Worm (Caenorhabditis elegans) whole organism, L4 larva: Measurements from ENCODE around the gene mtx-2.

Source experiments
- F49E8.2 ChIP-seq: sonication (generic microtip); optimal IDR thresholded peaks from 2 replicates; lab custom pipeline; 2016; ENCODE audit warnings: missing compliant biosample characterization, mild to moderate bottlenecking, missing genetic modification characterization, borderline replicate concordance
- ZK546.5 ChIP-seq, 2 experiments: sonication (generic microtip); optimal IDR thresholded peaks; 2 replicates each; lab custom pipeline; 2017; ENCODE audit warnings: missing biosample characterization in 2 of 2, missing genetic modification characterization in 2 of 2
- ama-1 ChIP-seq: fragments of 150-350 bp; optimal IDR thresholded peaks from 2 replicates; lab custom pipeline; 2014; ENCODE audit warnings: inconsistent platforms, mixed read lengths
- daf-8 ChIP-seq: fragments of 200-800 bp; sonication (Bioruptor generic); IDR thresholded peaks from 2 replicates; pipeline ENCODE4 v1.3.6; 2022; ENCODE audit warnings: missing genetic modification characterization, missing compliant biosample characterization
- dpl-1 ChIP-seq: fragments of 150-350 bp; optimal IDR thresholded peaks from 2 replicates; lab custom pipeline; 2014; ENCODE audit warnings: missing biosample characterization, missing genetic modification reagents, missing genetic modification characterization
- lir-3 ChIP-seq: sonication (generic microtip); optimal IDR thresholded peaks from 2 replicates; lab custom pipeline; 2016; ENCODE audit warnings: mild to moderate bottlenecking, missing genetic modification characterization, missing compliant biosample characterization
- pha-4 ChIP-seq, 2 experiments: fragments of 150-350 bp in 1 of 2; fragments of 200-800 bp in 1 of 2; sonication (Bioruptor generic) in 1 of 2; IDR thresholded peaks in 1 of 2; optimal IDR thresholded peaks in 1 of 2; 2 replicates each; pipeline versions ENCODE4 v1.3.6 to Lab custom; 2014 to 2022; ENCODE audit warnings: missing genetic modification characterization in 2 of 2, missing genetic modification reagents in 2 of 2, missing biosample characterization in 1 of 2, missing compliant biosample characterization in 1 of 2
- tra-1 ChIP-seq: fragments of 200-800 bp; sonication (Bioruptor generic); IDR thresholded peaks from 2 replicates; pipeline ENCODE4 v1.3.6; 2022; ENCODE audit warnings: missing genetic modification reagents, missing genetic modification characterization, missing compliant biosample characterization
- unc-130 ChIP-seq: sonication (generic microtip); optimal IDR thresholded peaks from 2 replicates; lab custom pipeline; 2016; ENCODE audit warnings: missing genetic modification reagents, missing genetic modification characterization, missing compliant biosample characterization
- unc-39 ChIP-seq: sonication (generic microtip); optimal IDR thresholded peaks from 2 replicates; lab custom pipeline; 2017; ENCODE audit warnings: missing biosample characterization, missing genetic modification characterization

- no peak for TF ChIP-seq ZK546.5 (tag; optimal IDR thresholded peaks at IDR 0.05; lab: Kevin White, UChicago)
- no peak for TF ChIP-seq dpl-1 (GFP tag; lab: Kevin White, UChicago)
- TF ChIP-seq daf-8 (GFP tag; lab: Robert Waterston, UW), result no peak
- no peak for TF ChIP-seq tra-1 (GFP tag; lab: Robert Waterston, UW)
- no peak for TF ChIP-seq F49E8.2 (tag; lab: Kevin White, UChicago)
- no peak for TF ChIP-seq lir-3 (tag; lab: Kevin White, UChicago)
- no peak for TF ChIP-seq pha-4 (GFP tag; IDR thresholded peaks at IDR 0.05; lab: Robert Waterston, UW)
- no peak for TF ChIP-seq pha-4 (tag; optimal IDR thresholded peaks at IDR 0.05; lab: Kevin White, UChicago)
- no peak for TF ChIP-seq unc-130
- TF ChIP-seq ama-1 (lab: Kevin White, UChicago), result no peak
- no peak for TF ChIP-seq unc-39 (tag; lab: Kevin White, UChicago)
These were observed 9.1 kb downstream of the mtx-2 start, which contains the start of gene cdh-3 for ce11 chrIII:7754348-7754747.
